Fruit fly (Drosophila melanogaster) whole organism, embryonic: Measurements from ENCODE around the gene Sulf1.
A peak's percentile ranks its signal among the peaks of the same experiment; 100 is the strongest.

Source experiments
- B-H2 ChIP-seq: fragments of 200-800 bp; sonication (Bioruptor generic); optimal IDR thresholded peaks from 2 replicates; lab custom pipeline; 2018; ENCODE audit warnings: missing biosample characterization, mild to moderate bottlenecking, missing genetic modification characterization
- BEAF-32 ChIP-seq: fragments of 200-800 bp; sonication (Bioruptor generic); optimal IDR thresholded peaks from 3 replicates; lab custom pipeline; 2017; ENCODE audit warnings: missing biosample characterization, missing genetic modification characterization, mild to moderate bottlenecking, moderate library complexity, missing genetic modification reagents
- Bteb2 ChIP-seq: fragments of 200-800 bp; sonication (Bioruptor generic); optimal IDR thresholded peaks from 2 replicates; lab custom pipeline; 2016; ENCODE audit warnings: missing biosample characterization, missing genetic modification characterization
- CG10267 ChIP-seq: fragments of 200-800 bp; sonication (Bioruptor generic); optimal IDR thresholded peaks from 2 replicates; lab custom pipeline; 2018; ENCODE audit warnings: missing biosample characterization, mild to moderate bottlenecking, missing genetic modification characterization, moderate library complexity
- CG13287 ChIP-seq: fragments of 200-800 bp; sonication (Bioruptor generic); IDR thresholded peaks from 2 replicates; pipeline ENCODE4 v1.3.6; 2022; ENCODE audit warnings: missing biosample characterization, missing genetic modification characterization; ENCODE audit not compliant: partially characterized antibody
- CG14710 ChIP-seq: fragments of 200-800 bp; sonication (Bioruptor generic); optimal IDR thresholded peaks from 3 replicates; lab custom pipeline; 2019; ENCODE audit warnings: missing biosample characterization, mild to moderate bottlenecking, missing genetic modification characterization, moderate library complexity
- CG14860 ChIP-seq: fragments of 200-800 bp; sonication (Bioruptor generic); IDR thresholded peaks from 3 replicates; pipeline ENCODE4 v1.3.6; 2022; ENCODE audit warnings: missing biosample characterization, missing genetic modification characterization; ENCODE audit not compliant: partially characterized antibody
- CG16813 ChIP-seq: fragments of 200-800 bp; sonication (Bioruptor generic); IDR thresholded peaks from 3 replicates; pipeline ENCODE4 v1.3.6; 2022; ENCODE audit warnings: missing biosample characterization, missing genetic modification characterization; ENCODE audit not compliant: partially characterized antibody
- CG17361 ChIP-seq: fragments of 200-800 bp; sonication (Bioruptor generic); IDR thresholded peaks from 3 replicates; pipeline ENCODE4 v1.3.6; 2022; ENCODE audit warnings: missing biosample characterization, missing genetic modification characterization
- CG17829 ChIP-seq: fragments of 200-800 bp; optimal IDR thresholded peaks from 2 replicates; lab custom pipeline; 2019; ENCODE audit warnings: missing biosample characterization, mild to moderate bottlenecking, missing genetic modification characterization, moderate library complexity
- CG18262 ChIP-seq: fragments of 200-800 bp; optimal IDR thresholded peaks from 3 replicates; lab custom pipeline; 2019; ENCODE audit warnings: missing biosample characterization, mild to moderate bottlenecking, missing genetic modification characterization, moderate library complexity
- CG2120 ChIP-seq: fragments of 200-800 bp; sonication (Bioruptor generic); optimal IDR thresholded peaks from 3 replicates; lab custom pipeline; 2016; ENCODE audit warnings: missing biosample characterization, missing genetic modification characterization
- CG2129 ChIP-seq: fragments of 200-800 bp; sonication (Bioruptor generic); IDR thresholded peaks from 2 replicates; pipeline ENCODE4 v1.3.6; 2022; ENCODE audit warnings: missing biosample characterization, missing genetic modification characterization; ENCODE audit not compliant: partially characterized antibody
- CG2712 ChIP-seq: fragments of 200-800 bp; optimal IDR thresholded peaks from 3 replicates; lab custom pipeline; 2019; ENCODE audit warnings: missing biosample characterization, mild to moderate bottlenecking, missing genetic modification characterization, moderate library complexity
- CG32532 ChIP-seq: fragments of 200-800 bp; sonication (Bioruptor generic); IDR thresholded peaks from 2 replicates; pipeline ENCODE4 v1.3.6; 2022; ENCODE audit warnings: missing biosample characterization, missing genetic modification characterization
- CG34376 ChIP-seq: fragments of 200-800 bp; sonication (Bioruptor generic); optimal IDR thresholded peaks from 2 replicates; lab custom pipeline; 2018; ENCODE audit warnings: missing biosample characterization, mild to moderate bottlenecking, missing genetic modification characterization
- CG3995 ChIP-seq: fragments of 200-800 bp; sonication (Bioruptor generic); optimal IDR thresholded peaks from 3 replicates; lab custom pipeline; 2016; ENCODE audit warnings: missing biosample characterization, missing genetic modification characterization
- CG6813 ChIP-seq: fragments of 200-800 bp; sonication (Bioruptor generic); optimal IDR thresholded peaks from 2 replicates; lab custom pipeline; 2017; ENCODE audit warnings: missing biosample characterization, missing genetic modification characterization, mild to moderate bottlenecking, moderate library complexity, missing genetic modification reagents
- CG7963 ChIP-seq: fragments of 200-800 bp; sonication (Bioruptor generic); IDR thresholded peaks from 3 replicates; pipeline ENCODE4 v1.3.6; 2022; ENCODE audit warnings: missing biosample characterization, missing genetic modification characterization; ENCODE audit not compliant: partially characterized antibody
- CHES-1-like ChIP-seq: fragments of 200-800 bp; sonication (Bioruptor generic); optimal IDR thresholded peaks from 2 replicates; lab custom pipeline; 2016; ENCODE audit warnings: missing biosample characterization, missing genetic modification characterization
- Doc2 ChIP-seq: fragments of 200-800 bp; sonication (Bioruptor generic); IDR thresholded peaks from 2 replicates; pipeline ENCODE4 v1.3.6; 2022; ENCODE audit warnings: missing biosample characterization, missing genetic modification characterization
- Doc3 ChIP-seq: fragments of 200-800 bp; sonication (Bioruptor generic); IDR thresholded peaks from 3 replicates; pipeline ENCODE4 v1.3.6; 2022; ENCODE audit warnings: missing biosample characterization, missing genetic modification characterization; ENCODE audit not compliant: partially characterized antibody
- Dp ChIP-seq: fragments of 200-800 bp; sonication (Bioruptor generic); optimal IDR thresholded peaks from 2 replicates; lab custom pipeline; 2018; ENCODE audit warnings: missing biosample characterization, mild to moderate bottlenecking, missing genetic modification characterization, moderate library complexity
- E2f2 ChIP-seq: fragments of 200-800 bp; sonication (Bioruptor generic); IDR thresholded peaks from 2 replicates; pipeline ENCODE4 v1.3.6; 2022; ENCODE audit warnings: missing biosample characterization, missing genetic modification characterization
- Fer1 ChIP-seq: fragments of 200-800 bp; sonication (Bioruptor generic); optimal IDR thresholded peaks from 2 replicates; lab custom pipeline; 2017; ENCODE audit warnings: missing biosample characterization, mild to moderate bottlenecking, missing genetic modification characterization
- H15 ChIP-seq: fragments of 200-800 bp; sonication (Bioruptor generic); IDR thresholded peaks from 3 replicates; pipeline ENCODE4 v1.3.6; 2022; ENCODE audit warnings: missing biosample characterization, missing genetic modification characterization
- Hsf ChIP-seq: fragments of 200-800 bp; sonication (Bioruptor generic); optimal IDR thresholded peaks from 3 replicates; lab custom pipeline; 2016; ENCODE audit warnings: missing biosample characterization, missing genetic modification characterization
- Jarid2 ChIP-seq: fragments of 200-800 bp; sonication (Bioruptor generic); optimal IDR thresholded peaks from 3 replicates; lab custom pipeline; 2017; ENCODE audit warnings: mild to moderate bottlenecking, missing biosample characterization, missing genetic modification reagents, missing genetic modification characterization
- MESR4 ChIP-seq: fragments of 200-800 bp; sonication (Bioruptor generic); optimal IDR thresholded peaks from 2 replicates; lab custom pipeline; 2018; ENCODE audit warnings: missing biosample characterization, mild to moderate bottlenecking, missing genetic modification characterization, moderate library complexity
- Max ChIP-seq: fragments of 200-800 bp; sonication (Bioruptor generic); optimal IDR thresholded peaks from 2 replicates; lab custom pipeline; 2016; ENCODE audit warnings: missing biosample characterization, mild to moderate bottlenecking, missing genetic modification characterization
- NC2β ChIP-seq: fragments of 200-800 bp; sonication (Bioruptor generic); optimal IDR thresholded peaks from 2 replicates; lab custom pipeline; 2016; ENCODE audit warnings: missing biosample characterization, missing genetic modification characterization
- Nf-YC ChIP-seq: fragments of 200-800 bp; optimal IDR thresholded peaks from 3 replicates; lab custom pipeline; 2019; ENCODE audit warnings: missing biosample characterization, mild to moderate bottlenecking, missing genetic modification characterization, moderate library complexity
- PHDP ChIP-seq: fragments of 200-800 bp; sonication (Bioruptor generic); optimal IDR thresholded peaks from 3 replicates; lab custom pipeline; 2018; ENCODE audit warnings: missing biosample characterization, mild to moderate bottlenecking, missing genetic modification characterization, moderate library complexity
- Rfx ChIP-seq: fragments of 200-800 bp; sonication (Bioruptor generic); IDR thresholded peaks from 2 replicates; pipeline ENCODE4 v1.3.6; 2022; ENCODE audit warnings: missing biosample characterization, missing genetic modification characterization
- Vsx1 ChIP-seq: fragments of 200-800 bp; sonication (Bioruptor generic); optimal IDR thresholded peaks from 2 replicates; lab custom pipeline; 2017; ENCODE audit warnings: missing biosample characterization, mild to moderate bottlenecking, missing genetic modification characterization, missing genetic modification reagents
- Xbp1 ChIP-seq: fragments of 200-800 bp; sonication (Bioruptor generic); optimal IDR thresholded peaks from 3 replicates; lab custom pipeline; 2016; ENCODE audit warnings: missing biosample characterization, mild to moderate bottlenecking, missing genetic modification characterization
- Xrp1 ChIP-seq: fragments of 200-800 bp; sonication (Bioruptor generic); IDR thresholded peaks from 2 replicates; pipeline ENCODE4 v1.3.6; 2022; ENCODE audit warnings: missing biosample characterization, missing genetic modification characterization
- amos ChIP-seq: fragments of 200-800 bp; sonication (Bioruptor generic); IDR thresholded peaks from 2 replicates; pipeline ENCODE4 v1.3.6; 2022; ENCODE audit warnings: missing biosample characterization, missing genetic modification characterization; ENCODE audit not compliant: partially characterized antibody
- ato ChIP-seq: fragments of 200-800 bp; sonication (Bioruptor generic); IDR thresholded peaks from 2 replicates; pipeline ENCODE4 v1.3.6; 2022; ENCODE audit warnings: missing biosample characterization, missing genetic modification characterization; ENCODE audit not compliant: partially characterized antibody
- chinmo ChIP-seq: fragments of 200-800 bp; sonication (Bioruptor generic); IDR thresholded peaks from 4 replicates; pipeline ENCODE4 v1.3.6; 2022; ENCODE audit warnings: missing biosample characterization, missing genetic modification characterization; ENCODE audit not compliant: partially characterized antibody
- gro ChIP-seq: fragments of 200-800 bp; sonication (Bioruptor generic); optimal IDR thresholded peaks from 2 replicates; lab custom pipeline; 2016; ENCODE audit warnings: missing biosample characterization, missing genetic modification characterization
- hbn ChIP-seq: fragments of 200-800 bp; sonication (Bioruptor generic); IDR thresholded peaks from 2 replicates; pipeline ENCODE4 v1.3.6; 2022; ENCODE audit warnings: missing biosample characterization, missing genetic modification characterization; ENCODE audit not compliant: partially characterized antibody
- knrl ChIP-seq: fragments of 200-800 bp; sonication (Bioruptor generic); IDR thresholded peaks from 3 replicates; pipeline ENCODE4 v1.3.6; 2022; ENCODE audit warnings: missing biosample characterization, missing genetic modification characterization; ENCODE audit not compliant: partially characterized antibody
- mam ChIP-seq: fragments of 200-800 bp; sonication (Bioruptor generic); optimal IDR thresholded peaks from 3 replicates; lab custom pipeline; 2016; ENCODE audit warnings: missing biosample characterization, missing genetic modification characterization
- sob ChIP-seq: fragments of 200-800 bp; sonication (Bioruptor generic); IDR thresholded peaks from 2 replicates; pipeline ENCODE4 v1.3.6; 2022; ENCODE audit warnings: missing biosample characterization, missing genetic modification characterization
- tgo ChIP-seq: fragments of 200-800 bp; sonication (Bioruptor generic); IDR thresholded peaks from 3 replicates; pipeline ENCODE4 v1.3.6; 2022; ENCODE audit warnings: missing biosample characterization, missing genetic modification characterization
- trem ChIP-seq: fragments of 200-800 bp; optimal IDR thresholded peaks from 3 replicates; lab custom pipeline; 2019; ENCODE audit warnings: missing biosample characterization, mild to moderate bottlenecking, missing genetic modification characterization, moderate library complexity

Gene Sulf1

dm6 chr3R:16263522-16264305, 75.7 kb downstream of the Sulf1 start, which contains the start of the genes bor and asun (continued):
- TF ChIP-seq CG18262 (tag; lab: Kevin White, UChicago) (peak; percentile 30), knrl (GFP tag; lab: Robert Waterston, UW) (peak; percentile 73), gro (GFP tag; lab: Kevin White, UChicago) (peak; percentile 57), Jarid2 (no peak), H15 (no peak), Nf-YC (tag; lab: Kevin White, UChicago) (peak; percentile 53), Hsf (GFP tag; lab: Kevin White, UChicago) (peak; percentile 13), CG2129 (peak; percentile 21; the same call in 1 of the 2 replicates), CG32532 (GFP tag; lab: Robert Waterston, UW) (peak; percentile 50; the same call in 1 of the 2 replicates), Bteb2 (GFP tag; lab: Kevin White, UChicago) (peak; percentile 34), Fer1 (GFP tag; lab: Kevin White, UChicago) (peak; percentile 59), CG14710 (tag; lab: Kevin White, UChicago) (peak; percentile 34), Dp (GFP tag; lab: Kevin White, UChicago) (peak; percentile 70), CG17361 (GFP tag; lab: Robert Waterston, UW) (peak; percentile 31; the same call in 1 of the 3 replicates), NC2β (GFP tag; lab: Kevin White, UChicago) (peak; percentile 3), ato (GFP tag; lab: Robert Waterston, UW) (peak; percentile 10; the same call in 1 of the 2 replicates), CHES-1-like (peak; percentile 20), E2f2 (GFP tag; lab: Robert Waterston, UW) (peak; percentile 72), Rfx (GFP tag; lab: Robert Waterston, UW) (peak; percentile 46), CG13287 (GFP tag; lab: Robert Waterston, UW) (peak; percentile 89), Xrp1 (GFP tag; lab: Robert Waterston, UW) (peak; percentile 57), CG17829 (tag; lab: Kevin White, UChicago) (peak; percentile 28), CG2120 (GFP tag; lab: Kevin White, UChicago) (peak; percentile 48), Vsx1 (GFP tag; lab: Kevin White, UChicago) (no peak), tgo (GFP tag; lab: Robert Waterston, UW) (no peak), Doc3 (GFP tag; lab: Robert Waterston, UW) (peak; percentile 69), BEAF-32 (GFP tag; lab: Kevin White, UChicago) (peak; percentile 81), B-H2 (GFP tag; lab: Kevin White, UChicago) (peak; percentile 73), MESR4 (GFP tag; lab: Kevin White, UChicago) (peak; percentile 68), mam (GFP tag; lab: Kevin White, UChicago) (peak; percentile 15), hbn (GFP tag; lab: Robert Waterston, UW) (peak; percentile 83), CG16813 (GFP tag; lab: Robert Waterston, UW) (peak; percentile 65), CG7963 (0 out of 3 replicates have a peak, but pooled peaks have one; percentile 7), CG34376 (peak; percentile 51), CG14860 (GFP tag; lab: Robert Waterston, UW) (peak; percentile 13; the same call in 1 of the 3 replicates), CG6813 (GFP tag; lab: Kevin White, UChicago) (no peak), CG3995 (GFP tag; lab: Kevin White, UChicago) (peak; percentile 94), CG2712 (peak; percentile 56), CG10267 (peak; percentile 47), trem (tag; lab: Kevin White, UChicago) (peak; percentile 53), Xbp1 (GFP tag; lab: Kevin White, UChicago) (peak; percentile 19), sob (0 out of 2 replicates have a peak, but pooled peaks have one; percentile 19), amos (GFP tag; lab: Robert Waterston, UW) (peak; percentile 83; the same call in 1 of the 2 replicates), PHDP (tag; lab: Kevin White, UChicago) (no peak), Max (GFP tag; lab: Kevin White, UChicago) (peak; percentile 66), Doc2 (GFP tag; lab: Robert Waterston, UW) (no peak), chinmo (peak; percentile 65; the same call in 1 of the 4 replicates)
